Worm (Caenorhabditis elegans): ENCODE results near the gene fbxa-160.

The fbxa-160 gene

ce11 chrII:1618948-1619347, 5.5 kb downstream of the fbxa-160 start, which contains the start of gene fbxa-166:
Gene fbxa-166 (minus strand): TSS chrII:1619048.
- TF ChIP-seq unc-120 (tag; optimal IDR thresholded peaks at IDR 0.05; ENCODE audit: poor library complexity, severe bottlenecking) (no peak), lin-32 (GFP tag; optimal IDR thresholded peaks at IDR 0.05) (no peak), nhr-237 (tag; optimal IDR thresholded peaks at IDR 0.05) (no peak), zip-8 (tag; optimal IDR thresholded peaks at IDR 0.05) (no peak), sem-2 (GFP tag; optimal IDR thresholded peaks at IDR 0.05) (no peak), mep-1 (tag; optimal IDR thresholded peaks at IDR 0.05) (no peak), lin-13 (tag; optimal IDR thresholded peaks at IDR 0.05) (no peak), M03D4.4 (tag; optimal IDR thresholded peaks at IDR 0.05) (no peak), elt-3 (tag; optimal IDR thresholded peaks at IDR 0.05) (no peak), flh-1 (GFP tag; optimal IDR thresholded peaks at IDR 0.05) (no peak), mab-5 (tag; optimal IDR thresholded peaks at IDR 0.05) (no peak), bed-3 (GFP tag; optimal IDR thresholded peaks at IDR 0.05) (no peak), drap-1 (GFP tag; optimal IDR thresholded peaks at IDR 0.05) (no peak), tbx-8 (GFP tag; optimal IDR thresholded peaks at IDR 0.05) (no peak), mls-2 (tag; optimal IDR thresholded peaks at IDR 0.05) (no peak), ceh-39 (tag; optimal IDR thresholded peaks at IDR 0.05) (no peak), cnd-1 (tag; optimal IDR thresholded peaks at IDR 0.05) (no peak), hlh-1 (tag; optimal IDR thresholded peaks at IDR 0.05) (no peak)

- TF ChIP-seq pha-4 (tag; optimal IDR thresholded peaks at IDR 0.05) (no peak), nhr-2 (tag; optimal IDR thresholded peaks at IDR 0.05) (no peak), nhr-12 (tag; optimal IDR thresholded peaks at IDR 0.05) (no peak), mls-2 (tag; optimal IDR thresholded peaks at IDR 0.05) (no peak), nhr-76 (tag; optimal IDR thresholded peaks at IDR 0.05) (no peak), elt-1 (tag; optimal IDR thresholded peaks at IDR 0.05; ENCODE audit: borderline replicate concordance, insufficient read depth) (no peak), ham-2 (GFP tag; optimal IDR thresholded peaks at IDR 0.05) (no peak), ceh-39 (tag; optimal IDR thresholded peaks at IDR 0.05) (no peak), nhr-237 (tag; optimal IDR thresholded peaks at IDR 0.05) (no peak), hlh-1 (tag; optimal IDR thresholded peaks at IDR 0.05) (no peak), unc-120 (tag; optimal IDR thresholded peaks at IDR 0.05; ENCODE audit: poor library complexity, severe bottlenecking) (no peak), mep-1 (tag; optimal IDR thresholded peaks at IDR 0.05) (no peak), elt-3 (tag; optimal IDR thresholded peaks at IDR 0.05) (no peak), blmp-1 (tag; optimal IDR thresholded peaks at IDR 0.05) (no peak), nhr-28 (tag; optimal IDR thresholded peaks at IDR 0.05) (no peak)
Observed at ce11 chrII:1616382-1616781, 8.1 kb downstream of the fbxa-160 start, which contains the start of gene fbxa-165. Gene fbxa-165 (minus strand): TSS chrII:1616482.

ce11 chrII:1613972-1614371, 10.5 kb downstream of the fbxa-160 start, which contains the start of gene fbxa-164:
Gene fbxa-164 (minus strand): TSS chrII:1614072.
- TF ChIP-seq nhr-2 (tag; optimal IDR thresholded peaks at IDR 0.05) (no peak), blmp-1 (tag; optimal IDR thresholded peaks at IDR 0.05) (no peak), nhr-237 (tag; optimal IDR thresholded peaks at IDR 0.05) (no peak), sptf-1 (tag; optimal IDR thresholded peaks at IDR 0.05) (no peak), nhr-12 (tag; optimal IDR thresholded peaks at IDR 0.05) (no peak), ces-1 (GFP tag; optimal IDR thresholded peaks at IDR 0.05) (no peak), tbx-8 (GFP tag; optimal IDR thresholded peaks at IDR 0.05) (no peak), bed-3 (GFP tag; optimal IDR thresholded peaks at IDR 0.05) (no peak), mls-2 (tag; optimal IDR thresholded peaks at IDR 0.05) (no peak), cnd-1 (tag; optimal IDR thresholded peaks at IDR 0.05) (no peak), nhr-28 (tag; optimal IDR thresholded peaks at IDR 0.05) (no peak), unc-39 (tag; optimal IDR thresholded peaks at IDR 0.05) (no peak), lin-13 (tag; optimal IDR thresholded peaks at IDR 0.05) (no peak), ztf-11 (tag; optimal IDR thresholded peaks at IDR 0.05) (no peak), flh-1 (GFP tag; optimal IDR thresholded peaks at IDR 0.05) (no peak), lin-32 (GFP tag; optimal IDR thresholded peaks at IDR 0.05) (no peak), elt-3 (tag; optimal IDR thresholded peaks at IDR 0.05) (no peak), unc-120 (tag; optimal IDR thresholded peaks at IDR 0.05; ENCODE audit: poor library complexity, severe bottlenecking) (no peak)

ce11 chrII:1610630-1611029, 13.8 kb downstream of the fbxa-160 start, which contains the start of gene fbxa-163:
Gene fbxa-163 (minus strand): TSS chrII:1610730.
- TF ChIP-seq cnd-1 (tag; optimal IDR thresholded peaks at IDR 0.05) (no peak), unc-62 (GFP tag; optimal IDR thresholded peaks at IDR 0.05) (no peak), unc-120 (tag; optimal IDR thresholded peaks at IDR 0.05; ENCODE audit: poor library complexity, severe bottlenecking) (no peak), M03D4.4 (tag; optimal IDR thresholded peaks at IDR 0.05) (no peak), nhr-76 (tag; optimal IDR thresholded peaks at IDR 0.05) (no peak), lin-13 (tag; optimal IDR thresholded peaks at IDR 0.05) (no peak), mls-2 (tag; optimal IDR thresholded peaks at IDR 0.05) (no peak), elt-1 (tag; optimal IDR thresholded peaks at IDR 0.05; ENCODE audit: borderline replicate concordance, insufficient read depth) (no peak), pha-4 (tag; optimal IDR thresholded peaks at IDR 0.05) (no peak), ces-1 (GFP tag; optimal IDR thresholded peaks at IDR 0.05) (no peak)

Data from whole organism, mixed stage, embryonic.